Worm (Caenorhabditis elegans) whole organism, late embryonic: ENCODE results near the gene C17A2.7.
"Not testable (repeated sequence)": the region's sequence is repeated elsewhere in the genome, so short reads cannot be mapped to it uniquely, and the experiment has no call there.

Experiments
- C08G9.2 ChIP-seq: sonication (generic microtip); optimal IDR thresholded peaks from 2 replicates; lab custom pipeline; 2016; ENCODE audit warnings: mild to moderate bottlenecking, missing genetic modification characterization, moderate library complexity, missing compliant biosample characterization
- C38D4.7 ChIP-seq: fragments of 200-800 bp; sonication (Bioruptor generic); optimal IDR thresholded peaks from 2 replicates; lab custom pipeline; 2018; ENCODE audit warnings: mild to moderate bottlenecking, missing genetic modification characterization, moderate library complexity, missing compliant biosample characterization
- K02D7.2 ChIP-seq: sonication (generic microtip); optimal IDR thresholded peaks from 2 replicates; lab custom pipeline; 2017; ENCODE audit warnings: mild to moderate bottlenecking, missing genetic modification characterization, missing compliant biosample characterization
- K09A11.1 ChIP-seq: sonication (generic microtip); optimal IDR thresholded peaks from 2 replicates; lab custom pipeline; 2017; ENCODE audit warnings: antibody characterized with exemption, mild to moderate bottlenecking, missing genetic modification characterization, missing compliant biosample characterization; ENCODE audit not compliant: insufficient read depth
- T23F11.4 ChIP-seq: fragments of 200-800 bp; sonication (Bioruptor generic); optimal IDR thresholded peaks from 2 replicates; lab custom pipeline; 2018; ENCODE audit warnings: mild to moderate bottlenecking, missing genetic modification characterization, missing compliant biosample characterization
- Y22D7AL.16 ChIP-seq: sonication (generic microtip); optimal IDR thresholded peaks from 2 replicates; lab custom pipeline; 2016; ENCODE audit warnings: missing genetic modification characterization, missing compliant biosample characterization
- ceh-18 ChIP-seq: sonication (generic microtip); optimal IDR thresholded peaks from 2 replicates; lab custom pipeline; 2016; ENCODE audit warnings: missing genetic modification characterization, missing compliant biosample characterization
- ceh-19 ChIP-seq: fragments of 200-800 bp; sonication (Bioruptor generic); optimal IDR thresholded peaks from 2 replicates; lab custom pipeline; 2018; ENCODE audit warnings: mild to moderate bottlenecking, missing genetic modification characterization, missing compliant biosample characterization
- ceh-2 ChIP-seq: sonication (generic microtip); optimal IDR thresholded peaks from 2 replicates; lab custom pipeline; 2016; ENCODE audit warnings: missing genotype, missing genetic modification characterization, missing compliant biosample characterization
- ceh-22 ChIP-seq: sonication (generic microtip); optimal IDR thresholded peaks from 2 replicates; lab custom pipeline; 2017; ENCODE audit warnings: missing biosample characterization, missing genetic modification characterization
- ceh-30 ChIP-seq: fragments of 150-350 bp; optimal IDR thresholded peaks from 2 replicates; lab custom pipeline; 2014; ENCODE audit warnings: missing biosample characterization, missing genetic modification characterization
- ceh-31 ChIP-seq: sonication (generic microtip); optimal IDR thresholded peaks from 2 replicates; lab custom pipeline; 2016; ENCODE audit warnings: missing genetic modification characterization, missing compliant biosample characterization
- ceh-34 ChIP-seq: sonication (generic microtip); optimal IDR thresholded peaks from 2 replicates; lab custom pipeline; 2016; ENCODE audit warnings: mild to moderate bottlenecking, missing genetic modification characterization, missing compliant biosample characterization
- ceh-45 ChIP-seq: fragments of 200-800 bp; sonication (Bioruptor generic); IDR thresholded peaks from 2 replicates; pipeline ENCODE4 v1.3.6; 2022; ENCODE audit warnings: missing genetic modification reagents, missing genetic modification characterization, missing compliant biosample characterization
- ceh-48 ChIP-seq: sonication (generic microtip); optimal IDR thresholded peaks from 2 replicates; lab custom pipeline; 2016; ENCODE audit warnings: missing genetic modification characterization, inconsistent platforms, missing compliant biosample characterization
- ceh-6 ChIP-seq: fragments of 200-800 bp; sonication (Bioruptor generic); optimal IDR thresholded peaks from 2 replicates; lab custom pipeline; 2018; ENCODE audit warnings: mild to moderate bottlenecking, missing genetic modification characterization, missing compliant biosample characterization
- ceh-9 ChIP-seq: sonication (generic microtip); optimal IDR thresholded peaks from 2 replicates; lab custom pipeline; 2016; ENCODE audit warnings: mild to moderate bottlenecking, missing genetic modification characterization, inconsistent platforms, missing compliant biosample characterization
- dve-1 ChIP-seq: sonication (generic microtip); optimal IDR thresholded peaks from 2 replicates; lab custom pipeline; 2017; ENCODE audit warnings: antibody characterized with exemption, mild to moderate bottlenecking, missing genetic modification characterization, missing compliant biosample characterization
- elt-2 ChIP-seq: sonication (generic microtip); optimal IDR thresholded peaks from 2 replicates; lab custom pipeline; 2016; ENCODE audit warnings: missing genetic modification reagents, missing genetic modification characterization, missing compliant biosample characterization
- elt-4 ChIP-seq: sonication (generic microtip); optimal IDR thresholded peaks from 2 replicates; lab custom pipeline; 2016; ENCODE audit warnings: missing genetic modification characterization, missing compliant biosample characterization
- ets-4 ChIP-seq: sonication (generic microtip); optimal IDR thresholded peaks from 2 replicates; lab custom pipeline; 2016; ENCODE audit warnings: missing genetic modification characterization, missing compliant biosample characterization
- eyg-1 ChIP-seq: sonication (generic microtip); optimal IDR thresholded peaks from 2 replicates; lab custom pipeline; 2016; ENCODE audit warnings: missing genotype, missing genetic modification characterization, missing compliant biosample characterization
- fax-1 ChIP-seq: sonication (generic microtip); optimal IDR thresholded peaks from 2 replicates; lab custom pipeline; 2016; ENCODE audit warnings: missing genotype, missing genetic modification characterization, missing compliant biosample characterization
- hlh-13 ChIP-seq: fragments of 200-800 bp; sonication (Bioruptor generic); optimal IDR thresholded peaks from 2 replicates; lab custom pipeline; 2018; ENCODE audit warnings: mild to moderate bottlenecking, missing genetic modification characterization, missing compliant biosample characterization
- hlh-15 ChIP-seq: sonication (generic microtip); optimal IDR thresholded peaks from 2 replicates; lab custom pipeline; 2016; ENCODE audit warnings: missing genetic modification characterization, missing compliant biosample characterization
- hlh-30 ChIP-seq: sonication (generic microtip); optimal IDR thresholded peaks from 2 replicates; lab custom pipeline; 2017; ENCODE audit warnings: antibody characterized with exemption, missing genetic modification characterization, missing compliant biosample characterization; ENCODE audit not compliant: insufficient read depth
- madf-2 ChIP-seq: sonication (generic microtip); optimal IDR thresholded peaks from 2 replicates; lab custom pipeline; 2017; ENCODE audit warnings: missing genetic modification characterization, missing compliant biosample characterization
- mec-3 ChIP-seq: sonication (generic microtip); optimal IDR thresholded peaks from 2 replicates; lab custom pipeline; 2016; ENCODE audit warnings: borderline replicate concordance, missing genetic modification characterization, missing compliant biosample characterization
- nhr-11 ChIP-seq: fragments of 150-350 bp; optimal IDR thresholded peaks from 2 replicates; lab custom pipeline; 2014; ENCODE audit warnings: missing biosample characterization, missing genetic modification characterization
- pag-3 ChIP-seq: sonication (generic microtip); optimal IDR thresholded peaks from 2 replicates; lab custom pipeline; 2016; ENCODE audit warnings: missing compliant biosample characterization, missing genetic modification characterization, borderline replicate concordance
- pat-9 ChIP-seq: fragments of 200-800 bp; sonication (Bioruptor generic); optimal IDR thresholded peaks from 2 replicates; lab custom pipeline; 2018; ENCODE audit warnings: mild to moderate bottlenecking, missing genetic modification characterization, moderate library complexity, missing compliant biosample characterization
- pros-1 ChIP-seq: fragments of 150-350 bp; optimal IDR thresholded peaks from 2 replicates; lab custom pipeline; 2014; ENCODE audit warnings: missing biosample characterization, missing genetic modification reagents, missing genetic modification characterization
- ref-2 ChIP-seq: sonication (generic microtip); optimal IDR thresholded peaks from 2 replicates; lab custom pipeline; 2016; ENCODE audit warnings: missing genetic modification characterization, missing compliant biosample characterization
- sox-2 ChIP-seq: fragments of 200-800 bp; sonication (Bioruptor generic); IDR thresholded peaks from 2 replicates; pipeline ENCODE4 v1.3.6; 2022; ENCODE audit warnings: missing genetic modification reagents, missing genetic modification characterization, missing compliant biosample characterization
- syd-9 ChIP-seq: sonication (generic microtip); optimal IDR thresholded peaks from 2 replicates; lab custom pipeline; 2016; ENCODE audit warnings: mild to moderate bottlenecking, missing genetic modification characterization, moderate library complexity, missing compliant biosample characterization
- tbx-7 ChIP-seq: sonication (generic microtip); optimal IDR thresholded peaks from 2 replicates; lab custom pipeline; 2016; ENCODE audit warnings: missing genotype, missing genetic modification characterization, missing compliant biosample characterization
- ttx-3 ChIP-seq: sonication (generic microtip); optimal IDR thresholded peaks from 2 replicates; lab custom pipeline; 2016; ENCODE audit warnings: missing genetic modification reagents, missing genetic modification characterization, missing compliant biosample characterization
- zip-5 ChIP-seq: sonication (generic microtip); optimal IDR thresholded peaks from 2 replicates; lab custom pipeline; 2016; ENCODE audit warnings: missing genetic modification characterization, missing compliant biosample characterization
- ztf-16 ChIP-seq: sonication (generic microtip); optimal IDR thresholded peaks from 2 replicates; lab custom pipeline; 2017; ENCODE audit warnings: missing genetic modification characterization, missing compliant biosample characterization

C17A2.7 gene

ce11 chrII:3821248-3821647, 22.0 kb downstream of the C17A2.7 start, which contains the start of gene F54D10.7:
Gene F54D10.7, minus strand, starts transcription at chrII:3821296.
- TF ChIP-seq C08G9.2 (tag; lab: Kevin White, UChicago): no peak
- TF ChIP-seq ceh-6 (GFP tag; lab: Kevin White, UChicago): no peak
- no peak for TF ChIP-seq Y22D7AL.16 (tag; lab: Kevin White, UChicago)
- TF ChIP-seq ceh-45 (GFP tag; lab: Robert Waterston, UW): no peak
- no peak for TF ChIP-seq syd-9 (tag; lab: Kevin White, UChicago)
- no peak for TF ChIP-seq ceh-31 (tag; lab: Kevin White, UChicago)
- no peak for TF ChIP-seq nhr-11 (tag; lab: Kevin White, UChicago)
- no peak for TF ChIP-seq mec-3
- no peak for TF ChIP-seq elt-2 (tag; lab: Kevin White, UChicago)
- TF ChIP-seq ceh-30: no peak
- TF ChIP-seq K02D7.2 (tag; lab: Kevin White, UChicago): no peak
- no peak for TF ChIP-seq zip-5 (tag; lab: Kevin White, UChicago)
- no peak for TF ChIP-seq C38D4.7 (GFP tag; lab: Kevin White, UChicago)
- TF ChIP-seq, all 69 proteins: peak for 0

DNA sequence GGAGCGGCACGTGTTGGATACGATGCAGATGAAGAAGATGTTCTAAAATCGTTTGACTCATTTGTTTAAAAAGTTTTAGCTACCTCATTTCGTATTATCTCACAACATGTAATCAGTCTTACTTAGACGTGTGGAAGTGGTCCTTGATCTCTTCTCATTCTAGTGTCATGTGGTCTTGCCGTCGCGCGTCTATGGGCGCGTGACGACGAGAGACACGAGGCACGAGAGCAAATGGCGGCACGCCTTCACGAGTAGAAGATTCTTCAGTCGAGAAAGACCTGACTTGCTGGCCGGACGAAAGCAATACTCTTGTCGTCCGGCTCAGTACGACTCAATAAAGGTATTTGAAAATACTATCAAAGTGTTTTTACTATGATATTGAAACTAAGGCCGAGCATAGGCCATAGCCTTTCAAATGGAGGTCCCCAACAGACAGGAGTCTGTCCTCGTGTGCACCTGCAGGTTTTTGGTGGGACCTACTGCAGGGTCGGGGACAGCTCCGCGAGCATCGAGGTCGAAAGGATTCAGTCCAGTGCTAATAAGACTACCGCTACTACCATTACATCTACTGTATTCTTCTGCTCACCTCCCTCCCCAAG, 26.9 kb downstream of the C17A2.7 start, which contains the start of gene fbxa-24:
Gene fbxa-24, plus strand, starts transcription at position 276 of the 599 bp plus-strand sequence.
- TF ChIP-seq T23F11.4 (GFP tag; lab: Kevin White, UChicago); ceh-34 (tag; lab: Kevin White, UChicago); ceh-2 (tag; lab: Kevin White, UChicago): not testable (repeated sequence)
- TF ChIP-seq, all 69 proteins: peak for 0; not testable (repeated sequence) for 69

DNA sequence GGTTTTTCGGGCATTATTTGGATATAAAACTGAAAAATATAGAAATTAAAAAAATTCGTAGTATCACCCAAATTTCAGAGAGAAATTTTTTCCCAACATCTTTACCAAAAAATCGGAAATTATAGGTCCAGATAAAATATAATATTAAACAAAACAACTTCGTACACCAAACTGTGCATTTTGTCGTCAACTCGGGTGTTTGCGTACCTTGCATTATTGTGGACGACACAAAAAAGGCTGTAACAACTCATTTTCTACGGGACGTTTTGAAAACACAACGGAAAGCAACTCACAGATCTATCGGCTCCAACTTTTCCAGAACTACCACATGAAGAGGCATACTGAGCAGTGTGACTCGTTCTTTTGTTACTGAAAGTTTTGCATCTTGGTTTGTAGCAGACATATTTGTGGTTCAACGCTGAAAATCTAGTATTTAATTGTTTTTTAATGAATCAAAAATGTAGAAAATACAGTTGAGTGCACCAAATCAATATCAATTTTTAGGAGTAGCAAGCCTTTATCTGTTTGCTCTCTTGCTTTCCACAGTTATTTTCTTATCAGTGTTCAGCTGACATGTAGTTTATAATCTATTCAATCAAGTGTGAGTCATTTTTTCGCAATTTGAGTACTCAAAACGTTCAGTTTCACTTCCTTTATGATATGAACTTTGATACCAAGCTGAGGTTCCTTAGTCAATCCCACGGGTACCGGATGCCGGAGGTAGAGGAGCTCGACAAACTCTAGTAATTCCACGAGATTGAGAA, 27.6 kb downstream of the C17A2.7 start:
- TF ChIP-seq elt-2 (tag; lab: Kevin White, UChicago): peak; percentile 33
- TF ChIP-seq ceh-19: no peak
- TF ChIP-seq zip-5 (tag; lab: Kevin White, UChicago): no peak

DNA sequence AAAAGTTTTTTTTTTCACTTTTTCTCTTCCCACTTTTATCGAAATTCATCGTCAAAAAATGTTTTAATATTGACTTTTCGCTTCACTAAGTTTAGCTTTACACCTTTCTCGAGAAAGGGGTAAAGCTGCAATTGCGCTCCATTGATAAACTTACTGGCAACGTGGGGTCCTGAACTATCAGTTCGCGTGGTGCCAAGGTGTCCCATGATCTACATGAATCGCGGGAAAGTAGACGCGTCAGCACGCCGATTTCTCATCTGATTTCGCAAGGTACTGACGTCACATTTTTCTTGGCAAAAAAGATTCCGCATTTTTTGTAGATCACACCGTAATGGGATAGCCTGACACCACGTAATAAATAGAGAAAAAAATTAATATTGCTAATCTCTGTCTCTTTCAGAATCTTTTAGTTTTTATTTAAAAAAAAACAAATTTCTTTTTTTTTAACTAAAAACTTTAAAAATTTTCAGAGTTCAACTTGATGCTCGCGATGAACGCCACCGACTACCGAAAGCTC, 31.3 kb downstream of the C17A2.7 start, which contains the start of gene lido-15:
Gene lido-15, plus strand, starts transcription at position 467 of the 517 bp plus-strand sequence.
- no peak for TF ChIP-seq ref-2 (tag; lab: Kevin White, UChicago)
- no peak for TF ChIP-seq dve-1 (tag; lab: Kevin White, UChicago)
- no peak for TF ChIP-seq pat-9 (tag; lab: Kevin White, UChicago)
- no peak for TF ChIP-seq eyg-1 (tag; lab: Kevin White, UChicago)
- TF ChIP-seq ceh-22 (tag; lab: Kevin White, UChicago): no peak
- no peak for TF ChIP-seq ceh-18
- no peak for TF ChIP-seq fax-1 (tag; lab: Kevin White, UChicago)
- TF ChIP-seq ceh-34 (tag; lab: Kevin White, UChicago): no peak
- no peak for TF ChIP-seq ttx-3 (tag; lab: Kevin White, UChicago)
- TF ChIP-seq ceh-19: no peak
- no peak for TF ChIP-seq ets-4

- TF ChIP-seq K09A11.1 (tag; lab: Kevin White, UChicago): no peak
- TF ChIP-seq hlh-13 (GFP tag; lab: Kevin White, UChicago): no peak
- no peak for TF ChIP-seq ztf-16 (tag; lab: Kevin White, UChicago)
- no peak for TF ChIP-seq ets-4
- TF ChIP-seq sox-2 (GFP tag; lab: Robert Waterston, UW): no peak
- TF ChIP-seq ceh-19: no peak
- TF ChIP-seq elt-2 (tag; lab: Kevin White, UChicago): no peak
- no peak for TF ChIP-seq pros-1
- no peak for TF ChIP-seq Y22D7AL.16 (tag; lab: Kevin White, UChicago)
- TF ChIP-seq mec-3: no peak
- TF ChIP-seq ceh-31 (tag; lab: Kevin White, UChicago): no peak
- no peak for TF ChIP-seq madf-2 (tag; lab: Kevin White, UChicago)
- TF ChIP-seq tbx-7 (tag; lab: Kevin White, UChicago): no peak
- TF ChIP-seq C38D4.7 (GFP tag; lab: Kevin White, UChicago): no peak
- TF ChIP-seq ceh-9 (tag; lab: Kevin White, UChicago): no peak
- TF ChIP-seq ceh-30: no peak
- TF ChIP-seq ceh-48 (tag; lab: Kevin White, UChicago): no peak
- TF ChIP-seq ceh-6 (GFP tag; lab: Kevin White, UChicago): no peak
- TF ChIP-seq hlh-30: no peak
- no peak for TF ChIP-seq elt-4
- TF ChIP-seq pag-3 (tag; lab: Kevin White, UChicago): no peak
- TF ChIP-seq fax-1 (tag; lab: Kevin White, UChicago): no peak
- TF ChIP-seq hlh-15 (tag; lab: Kevin White, UChicago): no peak
These were observed 32.7 kb downstream of the C17A2.7 start for ce11 chrII:3810550-3810949.
